Worm (Caenorhabditis elegans): ENCODE data around the gene pals-27.
"Not testable (repeated sequence)": the region's sequence is repeated elsewhere in the genome, so short reads cannot be mapped to it uniquely, and the experiment has no call there.

The pals-27 gene

ce11 chrIII:4369381-4369809 lies 12.0 kb upstream of the pals-27 start:
- TF ChIP-seq dve-1 (tag; optimal IDR thresholded peaks at IDR 0.05; ENCODE audit: insufficient read depth) (peak; percentile 61), madf-9 (GFP tag; conservative IDR thresholded peaks at IDR 0.05) (peak; percentile 78), nhr-48 (tag; optimal IDR thresholded peaks at IDR 0.05) (peak; percentile 67), duxl-1 (tag; optimal IDR thresholded peaks at IDR 0.05; ENCODE audit: poor library complexity) (peak; percentile 5), hif-1 (tag; optimal IDR thresholded peaks at IDR 0.05) (peak in 1 of 2 experiments; percentile 24), F44E2.7 (GFP tag; IDR thresholded peaks at IDR 0.05) (peak; percentile 75; the same call in 1 of the 2 replicates), jun-1 (tag; optimal IDR thresholded peaks at IDR 0.05) (peak; percentile 6), ctbp-1 (GFP tag; IDR thresholded peaks at IDR 0.05) (peak; percentile 69; the same call in 1 of the 2 replicates), nhr-6 (tag; optimal IDR thresholded peaks at IDR 0.05) (peak; percentile 30), pqm-1 (tag; optimal IDR thresholded peaks at IDR 0.05) (peak; percentile 3), F10B5.3 (tag; optimal IDR thresholded peaks at IDR 0.05) (peak; percentile 49), mxl-3 (GFP tag; optimal IDR thresholded peaks at IDR 0.05) (peak; percentile 41), dmd-9 (GFP tag; IDR thresholded peaks at IDR 0.05) (peak; percentile 39; the same call in 1 of the 2 replicates), F26F4.8 (GFP tag; conservative IDR thresholded peaks at IDR 0.05) (0 out of 2 replicates have a peak, but pooled peaks have one; percentile 19), daf-16 (GFP tag; optimal IDR thresholded peaks at IDR 0.05) (peak; percentile 20 to 54), daf-16 (tag; optimal IDR thresholded peaks at IDR 0.05) (peak; percentile 24), tra-1 (GFP tag; IDR thresholded peaks at IDR 0.05) (peak; percentile 65), pha-4 (GFP tag; IDR thresholded peaks at IDR 0.05) (peak; percentile 84), dmd-8 (GFP tag; IDR thresholded peaks at IDR 0.05) (peak; percentile 78; the same call in 1 of the 2 replicates), zfp-3 (GFP tag; conservative IDR thresholded peaks at IDR 0.05) (peak; percentile 82), dmd-6 (GFP tag; IDR thresholded peaks at IDR 0.05) (peak; percentile 85), rbr-2 (tag; optimal IDR thresholded peaks at IDR 0.05) (peak; percentile 74), egl-43 (GFP tag; IDR thresholded peaks at IDR 0.05) (peak; percentile 94), D1046.2 (GFP tag; IDR thresholded peaks at IDR 0.05) (peak; percentile 52; the same call in 1 of the 2 replicates), nhr-28 (tag; optimal IDR thresholded peaks at IDR 0.05) (peak; percentile 37), spr-3 (GFP tag; optimal IDR thresholded peaks at IDR 0.05) (peak; percentile 51), nhr-102 (tag; optimal IDR thresholded peaks at IDR 0.05) (peak; percentile 71), nhr-42 (GFP tag; IDR thresholded peaks at IDR 0.05) (peak; percentile 69; the same call in 1 of the 2 replicates), hlh-30 (tag; optimal IDR thresholded peaks at IDR 0.05; ENCODE audit: insufficient read depth) (peak; percentile 44), aha-1 (tag) (peak; percentile 96), lin-38 (GFP tag; IDR thresholded peaks at IDR 0.05) (peak; percentile 84), mdl-1 (tag; optimal IDR thresholded peaks at IDR 0.05) (peak in 1 of 2 experiments; percentile 17), lir-3 (tag; optimal IDR thresholded peaks at IDR 0.05) (peak; percentile 52), nhr-41 (GFP tag; IDR thresholded peaks at IDR 0.05) (peak; percentile 53; the same call in 1 of the 2 replicates), arid-1 (GFP tag; conservative IDR thresholded peaks at IDR 0.05) (peak; percentile 45; the same call in 1 of the 2 replicates), T26A8.4 (GFP tag; IDR thresholded peaks at IDR 0.05) (peak; percentile 84), Y75B8A.6 (GFP tag; IDR thresholded peaks at IDR 0.05) (peak; percentile 59; the same call in 1 of the 2 replicates), lin-1 (GFP tag; IDR thresholded peaks at IDR 0.05) (0 out of 2 replicates have a peak, but pooled peaks have one; percentile 43), F37D6.2 (tag; optimal IDR thresholded peaks at IDR 0.05) (peak; percentile 8), T20F7.1 (GFP tag; optimal IDR thresholded peaks at IDR 0.05) (peak; percentile 57), spr-1 (tag; optimal IDR thresholded peaks at IDR 0.05) (peak; percentile 63), hmg-1.1 (GFP tag; IDR thresholded peaks at IDR 0.05) (peak; percentile 88), set-16 (GFP tag; IDR thresholded peaks at IDR 0.05) (peak; percentile 90), ZK337.2 (GFP tag; IDR thresholded peaks at IDR 0.05) (peak; percentile 64; the same call in 1 of the 2 replicates), vab-7 (GFP tag; IDR thresholded peaks at IDR 0.05) (peak; percentile 58; the same call in 1 of the 2 replicates), lim-7 (GFP tag; IDR thresholded peaks at IDR 0.05) (peak; percentile 71)
- TF ChIP-seq pha-4 (tag; optimal IDR thresholded peaks at IDR 0.05), result not testable (repeated sequence)
